Worm (Caenorhabditis elegans) whole organism, L3 larva: ENCODE measurements around the gene comt-3.

ENCODE experiments used
- mdl-1 ChIP-seq: fragments of 150-350 bp; optimal IDR thresholded peaks from 2 replicates; lab custom pipeline; 2014; ENCODE audit warnings: missing biosample characterization, missing genetic modification characterization
- nhr-11 ChIP-seq: fragments of 150-350 bp; optimal IDR thresholded peaks from 2 replicates; lab custom pipeline; 2014; ENCODE audit warnings: missing biosample characterization, missing genetic modification characterization
- nhr-237 ChIP-seq: fragments of 150-350 bp; optimal IDR thresholded peaks from 2 replicates; lab custom pipeline; 2014; ENCODE audit warnings: missing biosample characterization, missing genetic modification characterization
- nhr-25 ChIP-seq: sonication (generic microtip); optimal IDR thresholded peaks from 2 replicates; lab custom pipeline; 2017; ENCODE audit warnings: missing biosample characterization, missing genetic modification characterization

ce11 chrV:2021283-2021682 lies 36.1 kb upstream of the comt-3 start:
- TF ChIP-seq nhr-237 (tag; lab: Kevin White, UChicago) (no peak), mdl-1 (tag; lab: Kevin White, UChicago) (no peak), nhr-11 (tag; lab: Kevin White, UChicago) (no peak), nhr-25 (no peak)
